Fruit fly (Drosophila melanogaster) whole organism, wandering third instar larva: ENCODE data around the gene CG14089.
A peak's percentile ranks its signal among the peaks of the same experiment; 100 is the strongest.

Experiments
- Abd-B ChIP-seq: fragments of >200 bp; optimal IDR thresholded peaks from 2 replicates; lab custom pipeline; 2017; ENCODE audit warnings: missing biosample characterization, missing genetic modification characterization
- CG32264 ChIP-seq: fragments of 200-800 bp; sonication (Bioruptor generic); optimal IDR thresholded peaks from 2 replicates; lab custom pipeline; 2016; ENCODE audit warnings: missing biosample characterization, missing genetic modification characterization
- CG9705 ChIP-seq: fragments of 200-800 bp; sonication (Bioruptor generic); optimal IDR thresholded peaks from 2 replicates; lab custom pipeline; 2018; ENCODE audit warnings: missing biosample characterization, mild to moderate bottlenecking, missing genetic modification characterization
- CrebA ChIP-seq: fragments of 200-800 bp; sonication (Bioruptor generic); optimal IDR thresholded peaks from 2 replicates; lab custom pipeline; 2016; ENCODE audit warnings: missing biosample characterization, mild to moderate bottlenecking, missing genetic modification characterization, borderline replicate concordance
- Dif ChIP-seq: fragments of 200-275, 200-300 bp; sonication (Bioruptor generic); optimal IDR thresholded peaks from 2 replicates; lab custom pipeline; 2018; ENCODE audit warnings: missing biosample characterization, missing genetic modification characterization; ENCODE audit not compliant: partially characterized antibody
- GATAd ChIP-seq: sonication (Bioruptor generic); optimal IDR thresholded peaks from 2 replicates; lab custom pipeline; 2016; ENCODE audit warnings: missing biosample characterization, missing genetic modification characterization
- Hnf4 ChIP-seq: fragments of 200-800 bp; sonication (Bioruptor generic); optimal IDR thresholded peaks from 2 replicates; lab custom pipeline; 2016; ENCODE audit warnings: missing biosample characterization, mild to moderate bottlenecking, missing genetic modification characterization
- Hr78 ChIP-seq: fragments of >200 bp; optimal IDR thresholded peaks from 2 replicates; lab custom pipeline; 2017; ENCODE audit warnings: missing biosample characterization, missing genetic modification characterization
- Hr83 ChIP-seq: fragments of 200-300 bp; sonication (Bioruptor generic); optimal IDR thresholded peaks from 2 replicates; lab custom pipeline; 2016; ENCODE audit warnings: missing biosample characterization, mild to moderate bottlenecking, missing genetic modification characterization, moderate library complexity; ENCODE audit not compliant: poor library complexity, severe bottlenecking
- Jra ChIP-seq: sonication (Bioruptor generic); optimal IDR thresholded peaks from 2 replicates; lab custom pipeline; 2016; ENCODE audit warnings: missing biosample characterization, missing genetic modification characterization
- Mio ChIP-seq: sonication (Bioruptor generic); optimal IDR thresholded peaks from 2 replicates; lab custom pipeline; 2016; ENCODE audit warnings: missing biosample characterization, missing genetic modification characterization
- Vsx2 ChIP-seq: fragments of 200-300, 225-300 bp; sonication (Bioruptor generic); optimal IDR thresholded peaks from 2 replicates; lab custom pipeline; 2018; ENCODE audit warnings: missing biosample characterization, missing genetic modification characterization; ENCODE audit not compliant: partially characterized antibody
- brk ChIP-seq: fragments of 200-800 bp; sonication (Bioruptor generic); optimal IDR thresholded peaks from 2 replicates; lab custom pipeline; 2016; ENCODE audit warnings: missing biosample characterization, mild to moderate bottlenecking, missing genetic modification characterization
- dl ChIP-seq, 2 experiments: fragments of 175-275, 200-275 bp in 1 of 2; fragments of 200-275 bp in 1 of 2; sonication (Bioruptor generic); optimal IDR thresholded peaks; lab custom pipeline; 2018; ENCODE audit warnings: mild to moderate bottlenecking in 2 of 2, missing biosample characterization in 2 of 2, missing genetic modification characterization in 2 of 2, moderate library complexity in 2 of 2; ENCODE audit not compliant: partially characterized antibody in 2 of 2, insufficient read depth in 1 of 2
- dsf ChIP-seq: sonication (Bioruptor generic); optimal IDR thresholded peaks from 2 replicates; lab custom pipeline; 2016; ENCODE audit warnings: missing biosample characterization, missing genetic modification characterization, borderline replicate concordance
- ey ChIP-seq: fragments of 200-800 bp; sonication (Bioruptor generic); optimal IDR thresholded peaks from 2 replicates; lab custom pipeline; 2016; ENCODE audit warnings: missing biosample characterization, missing genetic modification characterization
- foxo ChIP-seq, 2 experiments: fragments of 200-800 bp; sonication (Bioruptor generic); optimal IDR thresholded peaks; 2 replicates in 1 of 2; 3 replicates in 1 of 2; lab custom pipeline; 2016 to 2017; ENCODE audit warnings: missing biosample characterization in 2 of 2, missing genetic modification characterization in 2 of 2
- fru ChIP-seq: fragments of 200-800 bp; sonication (Bioruptor generic); optimal IDR thresholded peaks from 3 replicates; lab custom pipeline; 2016; ENCODE audit warnings: missing biosample characterization, mild to moderate bottlenecking, missing genetic modification characterization
- lola ChIP-seq: fragments of >200 bp; optimal IDR thresholded peaks from 2 replicates; lab custom pipeline; 2017; ENCODE audit warnings: missing biosample characterization, missing genetic modification characterization
- rgr ChIP-seq: fragments of 200-800 bp; sonication (Bioruptor generic); optimal IDR thresholded peaks from 3 replicates; lab custom pipeline; 2016; ENCODE audit warnings: missing biosample characterization, mild to moderate bottlenecking, missing genetic modification characterization
- sage ChIP-seq: fragments of 200-800 bp; sonication (Bioruptor generic); optimal IDR thresholded peaks from 2 replicates; lab custom pipeline; 2016; ENCODE audit warnings: missing biosample characterization, mild to moderate bottlenecking, missing genetic modification characterization
- sv ChIP-seq: fragments of 200-800 bp; sonication (Bioruptor generic); optimal IDR thresholded peaks from 3 replicates; lab custom pipeline; 2016; ENCODE audit warnings: missing biosample characterization, missing genetic modification characterization
- woc ChIP-seq: sonication (Bioruptor generic); optimal IDR thresholded peaks from 2 replicates; lab custom pipeline; 2016; ENCODE audit warnings: missing biosample characterization, mild to moderate bottlenecking, missing genetic modification characterization

Gene CG14089

dm6 chr3L:19236060-19236459, 44.5 kb downstream of the CG14089 start, which contains the start of gene CG33647:
Gene CG33647 (plus strand): TSS chr3L:19236360.
- TF ChIP-seq dl (GFP tag; optimal IDR thresholded peaks at IDR 0.05; lab: Kevin White, UChicago; ENCODE audit: insufficient read depth in 1 of 2, partially characterized antibody in 2 of 2): no peak
- TF ChIP-seq woc: no peak
- no peak for TF ChIP-seq sage
- no peak for TF ChIP-seq CG32264 (GFP tag; lab: Kevin White, UChicago)
- no peak for TF ChIP-seq Hr83 (GFP tag; lab: Kevin White, UChicago)
- TF ChIP-seq Vsx2: no peak
- TF ChIP-seq CG9705: no peak
- no peak for TF ChIP-seq Hnf4 (GFP tag; lab: Kevin White, UChicago)
- TF ChIP-seq sv (GFP tag; lab: Kevin White, UChicago): no peak
- no peak for TF ChIP-seq Jra (GFP tag; lab: Kevin White, UChicago)
- TF ChIP-seq lola: no peak
- TF ChIP-seq brk (GFP tag; lab: Kevin White, UChicago): no peak
- no peak for TF ChIP-seq Dif (GFP tag; lab: Kevin White, UChicago)
- TF ChIP-seq GATAd (GFP tag; lab: Kevin White, UChicago): no peak

- TF ChIP-seq sv (GFP tag; lab: Kevin White, UChicago): no peak
Measured at dm6 chr3L:19234922-19235702, 45.5 kb downstream of the CG14089 start, which contains the start of gene fz2. Gene fz2 (minus strand): TSS chr3L:19235373.

dm6 chr3L:19233798-19234781, 46.5 kb downstream of the CG14089 start:
- TF ChIP-seq dsf (GFP tag; lab: Kevin White, UChicago): no peak
- no peak for TF ChIP-seq CrebA (GFP tag; lab: Kevin White, UChicago)
- TF ChIP-seq Jra (GFP tag; lab: Kevin White, UChicago): no peak
- TF ChIP-seq GATAd (GFP tag; lab: Kevin White, UChicago): no peak
- TF ChIP-seq rgr (GFP tag; lab: Kevin White, UChicago): no peak
- TF ChIP-seq fru: no peak
- TF ChIP-seq Mio: no peak
- TF ChIP-seq brk (GFP tag; lab: Kevin White, UChicago): no peak
- TF ChIP-seq Vsx2: no peak

- no peak for TF ChIP-seq Jra (GFP tag; lab: Kevin White, UChicago)
- TF ChIP-seq sage: no peak
- TF ChIP-seq ey (GFP tag; lab: Kevin White, UChicago): no peak
- TF ChIP-seq Abd-B (GFP tag; lab: Kevin White, UChicago): no peak
- TF ChIP-seq Hr78 (GFP tag; lab: Kevin White, UChicago): no peak
Measured at dm6 chr3L:19231608-19232007, 49.0 kb downstream of the CG14089 start.

dm6 chr3L:19230801-19231547, 49.6 kb downstream of the CG14089 start:
- TF ChIP-seq woc (no peak), Jra (GFP tag; lab: Kevin White, UChicago) (no peak), Mio (no peak), foxo (GFP tag; optimal IDR thresholded peaks at IDR 0.05; lab: Kevin White, UChicago) (peak in 1 of 2 experiments; percentile 6), GATAd (GFP tag; lab: Kevin White, UChicago) (no peak), sv (GFP tag; lab: Kevin White, UChicago) (no peak)
